Worm (Caenorhabditis elegans) whole organism, L1 larva: ENCODE results near the gene stdh-3.

Experiments
- dsc-1 ChIP-seq: sonication (generic microtip); optimal IDR thresholded peaks from 2 replicates; lab custom pipeline; 2016; ENCODE audit warnings: mild to moderate bottlenecking, missing genetic modification characterization, missing compliant biosample characterization
- jun-1 ChIP-seq: fragments of 150-350 bp; optimal IDR thresholded peaks from 2 replicates; lab custom pipeline; 2014; ENCODE audit warnings: missing biosample characterization, missing genetic modification reagents, missing genetic modification characterization
- nhr-12 ChIP-seq: sonication (generic microtip); optimal IDR thresholded peaks from 2 replicates; lab custom pipeline; 2017; ENCODE audit warnings: missing biosample characterization, missing genetic modification characterization
- nhr-76 ChIP-seq: sonication (generic microtip); optimal IDR thresholded peaks from 2 replicates; lab custom pipeline; 2017; ENCODE audit warnings: missing biosample characterization, missing genetic modification characterization
- unc-62 ChIP-seq: fragments of 150-350 bp; optimal IDR thresholded peaks from 2 replicates; lab custom pipeline; 2014; ENCODE audit warnings: missing biosample characterization, missing genetic modification reagents, missing genetic modification characterization

ce11 chrV:13876529-13876928 lies 27.9 kb upstream of the stdh-3 start, which contains the start of gene T22G5.1:
- TF ChIP-seq nhr-12 (tag; lab: Kevin White, UChicago) = no peak
- no peak for TF ChIP-seq unc-62
- TF ChIP-seq nhr-76 = no peak
- no peak for TF ChIP-seq jun-1 (tag; lab: Kevin White, UChicago)
- TF ChIP-seq dsc-1 (tag; lab: Kevin White, UChicago) = no peak
